Worm (Caenorhabditis elegans) whole organism, early embryonic: Measurements from ENCODE around the gene fbxa-30.

Experiments
- B0310.2 ChIP-seq: sonication (generic microtip); optimal IDR thresholded peaks from 2 replicates; lab custom pipeline; 2016; ENCODE audit warnings: mild to moderate bottlenecking, missing genetic modification characterization, missing compliant biosample characterization
- aly-1 ChIP-seq: sonication (generic microtip); optimal IDR thresholded peaks from 2 replicates; lab custom pipeline; 2016; ENCODE audit warnings: missing genetic modification characterization, missing compliant biosample characterization
- ama-1 ChIP-seq: fragments of 150-350 bp; optimal IDR thresholded peaks from 2 replicates; lab custom pipeline; 2014
- ceh-13 ChIP-seq: fragments of 200-800 bp; sonication (Bioruptor generic); optimal IDR thresholded peaks from 2 replicates; lab custom pipeline; 2018; ENCODE audit warnings: mild to moderate bottlenecking, missing genetic modification characterization, missing compliant biosample characterization
- ceh-36 ChIP-seq: sonication (generic microtip); optimal IDR thresholded peaks from 2 replicates; lab custom pipeline; 2016; ENCODE audit warnings: missing genetic modification characterization, inconsistent platforms, missing compliant biosample characterization
- ets-7 ChIP-seq: sonication (generic microtip); optimal IDR thresholded peaks from 2 replicates; lab custom pipeline; 2016; ENCODE audit warnings: missing genotype, missing genetic modification characterization, missing compliant biosample characterization
- hnd-1 ChIP-seq: sonication (generic microtip); optimal IDR thresholded peaks from 2 replicates; lab custom pipeline; 2016; ENCODE audit warnings: missing genetic modification characterization, missing compliant biosample characterization
- pes-1 ChIP-seq: fragments of 200-800 bp; sonication (Bioruptor generic); IDR thresholded peaks from 2 replicates; pipeline ENCODE4 v1.3.6; 2022; ENCODE audit warnings: missing genetic modification reagents, missing genetic modification characterization, missing compliant biosample characterization
- tbx-11 ChIP-seq: fragments of 200-800 bp; sonication (Bioruptor generic); IDR thresholded peaks from 2 replicates; pipeline ENCODE4 v1.3.6; 2022; ENCODE audit warnings: missing genetic modification characterization, missing compliant biosample characterization
- tbx-37 ChIP-seq: fragments of 200-800 bp; sonication (Bioruptor generic); conservative IDR thresholded peaks from 2 replicates; pipeline ENCODE4 v1.3.6; 2022; ENCODE audit warnings: missing genetic modification reagents, missing genetic modification characterization, missing compliant biosample characterization

DNA sequence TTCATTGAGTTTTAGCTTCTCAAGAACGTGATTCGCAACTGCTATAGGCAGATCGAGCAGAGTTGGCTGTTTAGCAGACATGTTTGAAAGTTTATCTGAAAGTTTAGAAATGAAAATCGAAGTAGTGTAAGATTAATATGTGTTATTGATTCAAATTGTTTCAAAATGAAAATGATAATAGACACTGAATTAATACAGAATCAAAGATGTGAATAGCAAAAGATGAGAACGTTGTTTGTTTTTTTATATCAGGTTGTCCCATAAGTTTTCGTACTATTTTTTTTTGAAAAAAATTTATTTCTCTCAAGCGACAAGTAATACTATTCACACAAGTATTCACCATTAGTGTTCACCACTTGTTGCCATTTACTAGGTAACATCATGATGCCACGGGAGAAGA is 17.7 kb upstream of the fbxa-30 start, which contains the start of gene fbxa-36:
- TF ChIP-seq ama-1 (lab: Kevin White, UChicago) (no peak), aly-1 (tag; lab: Kevin White, UChicago) (no peak), B0310.2 (tag; lab: Kevin White, UChicago) (no peak), ceh-13 (GFP tag; lab: Kevin White, UChicago) (no peak), hnd-1 (tag; lab: Kevin White, UChicago) (no peak), tbx-37 (GFP tag; lab: Robert Waterston, UW) (no peak), pes-1 (GFP tag; lab: Robert Waterston, UW) (no peak), ets-7 (tag; lab: Kevin White, UChicago) (no peak), tbx-11 (GFP tag; lab: Robert Waterston, UW) (no peak), ceh-36 (no peak)
